Fruit fly (Drosophila melanogaster): ENCODE results near the gene e.

Gene e

dm6 chr3R:21215290-21215689, 21.7 kb downstream of the e start:
- TF ChIP-seq CG9705 (GFP tag; optimal IDR thresholded peaks at IDR 0.05): no peak
- TF ChIP-seq Hr78 (GFP tag; optimal IDR thresholded peaks at IDR 0.05): no peak
- no peak for TF ChIP-seq Hr83 (GFP tag; optimal IDR thresholded peaks at IDR 0.05; ENCODE audit: poor library complexity, severe bottlenecking)
- TF ChIP-seq rgr (GFP tag; optimal IDR thresholded peaks at IDR 0.05): no peak
- TF ChIP-seq HLH106 (tag; optimal IDR thresholded peaks at IDR 0.05): no peak
- TF ChIP-seq dl (GFP tag; optimal IDR thresholded peaks at IDR 0.05; ENCODE audit: insufficient read depth in 1 of 2, partially characterized antibody in 2 of 2): no peak
- TF ChIP-seq Abd-B (GFP tag; optimal IDR thresholded peaks at IDR 0.05): no peak
- TF ChIP-seq Mio (GFP tag; optimal IDR thresholded peaks at IDR 0.05): no peak
- no peak for TF ChIP-seq CrebA (GFP tag; optimal IDR thresholded peaks at IDR 0.05; ENCODE audit: borderline replicate concordance)
- TF ChIP-seq Myc (optimal IDR thresholded peaks at IDR 0.05): no peak
- no peak for TF ChIP-seq sage (GFP tag; optimal IDR thresholded peaks at IDR 0.05)
- no peak for TF ChIP-seq br (GFP tag; optimal IDR thresholded peaks at IDR 0.05)
- TF ChIP-seq CG32264 (GFP tag; optimal IDR thresholded peaks at IDR 0.05): no peak
- no peak for TF ChIP-seq pan (optimal IDR thresholded peaks at IDR 0.05)
- TF ChIP-seq Jra (GFP tag; optimal IDR thresholded peaks at IDR 0.05): no peak
- no peak for TF ChIP-seq lola (GFP tag; optimal IDR thresholded peaks at IDR 0.05)
- no peak for TF ChIP-seq h (GFP tag; optimal IDR thresholded peaks at IDR 0.05)
- no peak for TF ChIP-seq foxo (GFP tag; optimal IDR thresholded peaks at IDR 0.05)
- no peak for TF ChIP-seq usp (GFP tag; optimal IDR thresholded peaks at IDR 0.05)
- no peak for TF ChIP-seq OdsH (GFP tag; optimal IDR thresholded peaks at IDR 0.05)

- TF ChIP-seq Dif (GFP tag; optimal IDR thresholded peaks at IDR 0.05; ENCODE audit: partially characterized antibody) (no peak), woc (GFP tag; optimal IDR thresholded peaks at IDR 0.05) (peak; percentile 85), sv (GFP tag; optimal IDR thresholded peaks at IDR 0.05) (peak; percentile 20), Myc (optimal IDR thresholded peaks at IDR 0.05) (peak; percentile 96)
Observed at dm6 chr3R:21214693-21215145, 22.3 kb downstream of the e start, which contains the start of gene Ddrgk1. Ddrgk1 (plus strand) TSS chr3R:21215079.

- no peak for TF ChIP-seq fru (GFP tag; optimal IDR thresholded peaks at IDR 0.05)
- TF ChIP-seq Sp1 (GFP tag; optimal IDR thresholded peaks at IDR 0.05): no peak
- no peak for TF ChIP-seq jim (GFP tag; optimal IDR thresholded peaks at IDR 0.05)
- no peak for TF ChIP-seq HLH106 (tag; optimal IDR thresholded peaks at IDR 0.05)
- no peak for TF ChIP-seq Hr83 (GFP tag; optimal IDR thresholded peaks at IDR 0.05; ENCODE audit: poor library complexity, severe bottlenecking)
- no peak for TF ChIP-seq brk (GFP tag; optimal IDR thresholded peaks at IDR 0.05)
- TF ChIP-seq CrebA (GFP tag; optimal IDR thresholded peaks at IDR 0.05; ENCODE audit: borderline replicate concordance): no peak
- TF ChIP-seq Hnf4 (GFP tag; optimal IDR thresholded peaks at IDR 0.05): no peak
- no peak for TF ChIP-seq rgr (GFP tag; optimal IDR thresholded peaks at IDR 0.05)
Observed at dm6 chr3R:21210081-21210480, 26.9 kb downstream of the e start.

- TF ChIP-seq Dfd (GFP tag; optimal IDR thresholded peaks at IDR 0.05) (no peak), Myc (optimal IDR thresholded peaks at IDR 0.05) (no peak), Rel (GFP tag; optimal IDR thresholded peaks at IDR 0.05) (no peak), Rel (tag; optimal IDR thresholded peaks at IDR 0.05) (no peak), CG9705 (GFP tag; optimal IDR thresholded peaks at IDR 0.05) (no peak), OdsH (GFP tag; optimal IDR thresholded peaks at IDR 0.05) (no peak), tai (GFP tag; optimal IDR thresholded peaks at IDR 0.05) (no peak), jim (GFP tag; optimal IDR thresholded peaks at IDR 0.05) (no peak), Jra (GFP tag; optimal IDR thresholded peaks at IDR 0.05) (no peak), pan (optimal IDR thresholded peaks at IDR 0.05) (no peak), br (GFP tag; optimal IDR thresholded peaks at IDR 0.05) (no peak), sage (GFP tag; optimal IDR thresholded peaks at IDR 0.05) (no peak), psq (GFP tag; optimal IDR thresholded peaks at IDR 0.05) (no peak)
Observed at dm6 chr3R:21206802-21207238, 30.2 kb downstream of the e start.

dm6 chr3R:21206327-21206728, 30.6 kb downstream of the e start:
- TF ChIP-seq foxo (GFP tag; optimal IDR thresholded peaks at IDR 0.05): peak in 1 of 2 experiments; percentile 8
- TF ChIP-seq Hnf4 (GFP tag; optimal IDR thresholded peaks at IDR 0.05): no peak
- no peak for TF ChIP-seq jim (GFP tag; optimal IDR thresholded peaks at IDR 0.05)
- TF ChIP-seq OdsH (GFP tag; optimal IDR thresholded peaks at IDR 0.05): no peak
- no peak for TF ChIP-seq N (GFP tag; optimal IDR thresholded peaks at IDR 0.05)
- TF ChIP-seq Vsx2 (GFP tag; optimal IDR thresholded peaks at IDR 0.05; ENCODE audit: partially characterized antibody): peak; percentile 24
- no peak for TF ChIP-seq dmrt93B (GFP tag; optimal IDR thresholded peaks at IDR 0.05)
- TF ChIP-seq psq (GFP tag; optimal IDR thresholded peaks at IDR 0.05): no peak
- TF ChIP-seq usp (GFP tag; optimal IDR thresholded peaks at IDR 0.05): no peak
- no peak for TF ChIP-seq Dfd (GFP tag; optimal IDR thresholded peaks at IDR 0.05)
- no peak for TF ChIP-seq Hr83 (GFP tag; optimal IDR thresholded peaks at IDR 0.05; ENCODE audit: poor library complexity, severe bottlenecking)

Data from whole organism, wandering third instar larva.